Worm (Caenorhabditis elegans) whole organism, L3 larva: ENCODE results near the gene cdkl-1.
A peak's percentile ranks its signal among the peaks of the same experiment; 100 is the strongest.

ENCODE experiments used
- ZK546.5 ChIP-seq: sonication (generic microtip); optimal IDR thresholded peaks from 2 replicates; lab custom pipeline; 2017; ENCODE audit warnings: missing biosample characterization, missing genetic modification characterization
- aly-2 ChIP-seq: fragments of 150-350 bp; optimal IDR thresholded peaks from 2 replicates; lab custom pipeline; 2014; ENCODE audit warnings: missing biosample characterization, missing genetic modification characterization
- ama-1 ChIP-seq: fragments of 150-350 bp; optimal IDR thresholded peaks from 2 replicates; lab custom pipeline; 2018
- ceh-28 ChIP-seq: fragments of 150-350 bp; optimal IDR thresholded peaks from 2 replicates; lab custom pipeline; 2014; ENCODE audit warnings: missing biosample characterization, missing genetic modification reagents, missing genetic modification characterization
- ceh-82 ChIP-seq: fragments of 150-350 bp; optimal IDR thresholded peaks from 2 replicates; lab custom pipeline; 2014; ENCODE audit warnings: missing biosample characterization, missing genetic modification characterization
- daf-12 ChIP-seq: fragments of 150-350 bp; optimal IDR thresholded peaks from 2 replicates; lab custom pipeline; 2014; ENCODE audit warnings: missing biosample characterization, missing genetic modification reagents, missing genetic modification characterization
- egl-27 ChIP-seq: sonication (generic microtip); optimal IDR thresholded peaks from 4 replicates; lab custom pipeline; 2017; ENCODE audit warnings: missing biosample characterization, missing genetic modification reagents, missing genetic modification characterization
- egl-5 ChIP-seq: fragments of 150-350 bp; optimal IDR thresholded peaks from 2 replicates; lab custom pipeline; 2017; ENCODE audit warnings: missing biosample characterization, missing genetic modification reagents, missing genetic modification characterization, inconsistent platforms
- elt-1 ChIP-seq: fragments of 150-350 bp; optimal IDR thresholded peaks from 2 replicates; lab custom pipeline; 2014; ENCODE audit warnings: missing biosample characterization, missing genetic modification characterization
- elt-2 ChIP-seq: sonication (generic microtip); optimal IDR thresholded peaks from 2 replicates; lab custom pipeline; 2016; ENCODE audit warnings: missing genetic modification reagents, mild to moderate bottlenecking, missing genetic modification characterization, missing compliant biosample characterization
- elt-3 ChIP-seq, 3 experiments: fragments of 150-350 bp in 1 of 3; sonication (generic microtip) in 2 of 3; optimal IDR thresholded peaks; 2 replicates in 2 of 3; 4 replicates in 1 of 3; lab custom pipeline; 2014 to 2017; ENCODE audit warnings: missing biosample characterization in 3 of 3, missing genetic modification characterization in 3 of 3
- eor-1 ChIP-seq, 2 experiments: fragments of 150-350 bp; optimal IDR thresholded peaks; 2 replicates each; lab custom pipeline; 2014 to 2018; ENCODE audit warnings: missing biosample characterization in 2 of 2, missing genetic modification characterization in 2 of 2
- fkh-10 ChIP-seq: sonication (generic microtip); optimal IDR thresholded peaks from 2 replicates; lab custom pipeline; 2017; ENCODE audit warnings: missing biosample characterization, missing genetic modification reagents, missing genetic modification characterization
- fkh-2 ChIP-seq: fragments of 150-350 bp; optimal IDR thresholded peaks from 2 replicates; lab custom pipeline; 2014; ENCODE audit warnings: missing biosample characterization, missing genetic modification reagents, missing genetic modification characterization
- fos-1 ChIP-seq: fragments of 150-350 bp; optimal IDR thresholded peaks from 2 replicates; lab custom pipeline; 2014; ENCODE audit warnings: missing biosample characterization, missing genetic modification characterization
- hmg-11 ChIP-seq: sonication (generic microtip); optimal IDR thresholded peaks from 2 replicates; lab custom pipeline; 2016; ENCODE audit warnings: missing genetic modification characterization, missing compliant biosample characterization
- jun-1 ChIP-seq: fragments of 150-350 bp; optimal IDR thresholded peaks from 2 replicates; lab custom pipeline; 2014; ENCODE audit warnings: missing biosample characterization, missing genetic modification reagents, missing genetic modification characterization
- lin-15B ChIP-seq: fragments of 150-350 bp; optimal IDR thresholded peaks from 2 replicates; lab custom pipeline; 2014; ENCODE audit warnings: missing biosample characterization, missing genetic modification characterization
- lin-39 ChIP-seq: fragments of 150-350 bp; optimal IDR thresholded peaks from 2 replicates; lab custom pipeline; 2018; ENCODE audit warnings: missing biosample characterization, missing genetic modification reagents, missing genetic modification characterization
- lsy-12 ChIP-seq: sonication (generic microtip); optimal IDR thresholded peaks from 2 replicates; lab custom pipeline; 2016; ENCODE audit warnings: mild to moderate bottlenecking, missing genetic modification characterization, missing compliant biosample characterization
- mdl-1 ChIP-seq: fragments of 150-350 bp; optimal IDR thresholded peaks from 2 replicates; lab custom pipeline; 2014; ENCODE audit warnings: missing biosample characterization, missing genetic modification characterization
- mml-1 ChIP-seq: fragments of 150-350 bp; sonication (generic microtip); optimal IDR thresholded peaks from 3 replicates; lab custom pipeline; 2014; ENCODE audit warnings: missing biosample characterization, missing genetic modification characterization
- nfya-1 ChIP-seq: sonication (generic microtip); optimal IDR thresholded peaks from 2 replicates; lab custom pipeline; 2017; ENCODE audit warnings: missing genetic modification characterization, mild to moderate bottlenecking, missing compliant biosample characterization, antibody characterized with exemption, moderate library complexity; ENCODE audit not compliant: insufficient read depth
- nhr-11 ChIP-seq: fragments of 150-350 bp; optimal IDR thresholded peaks from 2 replicates; lab custom pipeline; 2014; ENCODE audit warnings: missing biosample characterization, missing genetic modification characterization
- nhr-12 ChIP-seq: fragments of 150-350 bp; optimal IDR thresholded peaks from 2 replicates; lab custom pipeline; 2014; ENCODE audit warnings: missing biosample characterization, missing genetic modification characterization
- nhr-23 ChIP-seq: fragments of 150-350 bp; optimal IDR thresholded peaks from 2 replicates; lab custom pipeline; 2014; ENCODE audit warnings: missing biosample characterization, missing genetic modification reagents, missing genetic modification characterization
- nhr-237 ChIP-seq: fragments of 150-350 bp; optimal IDR thresholded peaks from 2 replicates; lab custom pipeline; 2014; ENCODE audit warnings: missing biosample characterization, missing genetic modification characterization
- nhr-25 ChIP-seq: sonication (generic microtip); optimal IDR thresholded peaks from 2 replicates; lab custom pipeline; 2017; ENCODE audit warnings: missing biosample characterization, missing genetic modification characterization
- nhr-43 ChIP-seq: sonication (generic microtip); optimal IDR thresholded peaks from 2 replicates; lab custom pipeline; 2016; ENCODE audit warnings: mild to moderate bottlenecking, missing genetic modification characterization, missing compliant biosample characterization; ENCODE audit not compliant: poor library complexity, severe bottlenecking
- nhr-67 ChIP-seq: fragments of 150-350 bp; optimal IDR thresholded peaks from 2 replicates; lab custom pipeline; 2014; ENCODE audit warnings: missing biosample characterization, missing genetic modification characterization
- nhr-77 ChIP-seq: fragments of 150-350 bp; optimal IDR thresholded peaks from 2 replicates; lab custom pipeline; 2014; ENCODE audit warnings: missing biosample characterization, missing genetic modification characterization
- pha-4 ChIP-seq: fragments of 150-350 bp; optimal IDR thresholded peaks from 2 replicates; lab custom pipeline; 2014; ENCODE audit warnings: missing biosample characterization, missing genetic modification reagents, missing genetic modification characterization
- pqm-1 ChIP-seq: fragments of 150-350 bp; optimal IDR thresholded peaks from 2 replicates; lab custom pipeline; 2017; ENCODE audit warnings: missing biosample characterization, missing genetic modification characterization, inconsistent platforms
- sea-2 ChIP-seq: fragments of 150-350 bp; sonication (generic microtip); optimal IDR thresholded peaks from 4 replicates; lab custom pipeline; 2014; ENCODE audit warnings: missing biosample characterization, missing genetic modification reagents, missing genetic modification characterization
- snpc-4 ChIP-seq: fragments of 150-350 bp; optimal IDR thresholded peaks from 2 replicates; lab custom pipeline; 2014; ENCODE audit warnings: missing biosample characterization, missing genetic modification characterization
- tbx-2 ChIP-seq: sonication (generic microtip); optimal IDR thresholded peaks from 2 replicates; lab custom pipeline; 2016; ENCODE audit warnings: mild to moderate bottlenecking, missing genetic modification characterization, missing compliant biosample characterization
- unc-39 ChIP-seq: sonication (generic microtip); optimal IDR thresholded peaks from 4 replicates; lab custom pipeline; 2017; ENCODE audit warnings: missing biosample characterization, missing genetic modification characterization
- unc-62 ChIP-seq: fragments of 150-350 bp; sonication (generic microtip); optimal IDR thresholded peaks from 4 replicates; lab custom pipeline; 2014; ENCODE audit warnings: missing biosample characterization, missing genetic modification reagents, missing genetic modification characterization
- zag-1 ChIP-seq: fragments of 150-350 bp; optimal IDR thresholded peaks from 2 replicates; lab custom pipeline; 2014; ENCODE audit warnings: missing biosample characterization, missing genetic modification characterization
- ztf-4 ChIP-seq: fragments of 150-350 bp; optimal IDR thresholded peaks from 2 replicates; lab custom pipeline; 2014; ENCODE audit warnings: missing biosample characterization, missing genetic modification characterization

The cdkl-1 gene

DNA sequence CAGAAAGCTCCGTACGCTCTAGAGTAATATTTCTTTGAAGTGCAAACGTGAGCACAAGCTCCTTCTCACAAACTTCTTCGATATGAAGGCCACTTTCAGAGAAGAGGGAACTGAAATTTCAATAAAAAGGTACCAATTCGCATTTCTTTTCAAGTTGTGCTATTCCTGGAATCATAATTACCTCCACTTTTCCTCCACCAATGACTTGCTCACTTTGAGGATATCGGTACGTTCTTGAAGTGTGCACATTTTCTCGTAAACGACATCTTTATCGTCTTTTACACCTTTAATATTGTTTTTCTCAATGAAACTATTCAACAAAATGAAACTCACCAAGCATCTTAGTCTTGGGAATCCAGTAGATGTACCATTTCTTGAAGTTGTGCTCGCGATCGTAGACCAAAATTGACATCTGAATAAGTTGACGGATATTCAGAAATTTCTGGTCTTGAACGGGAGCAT, 20.6 kb downstream of the cdkl-1 start, which contains the start of gene scb-1:
TSS of gene scb-1 (minus strand) at position 412 of the 462 bp plus-strand sequence.
- TF ChIP-seq unc-39 (tag; lab: Kevin White, UChicago) (no peak), ama-1 (lab: Kevin White, UChicago) (peak; percentile 54)

DNA sequence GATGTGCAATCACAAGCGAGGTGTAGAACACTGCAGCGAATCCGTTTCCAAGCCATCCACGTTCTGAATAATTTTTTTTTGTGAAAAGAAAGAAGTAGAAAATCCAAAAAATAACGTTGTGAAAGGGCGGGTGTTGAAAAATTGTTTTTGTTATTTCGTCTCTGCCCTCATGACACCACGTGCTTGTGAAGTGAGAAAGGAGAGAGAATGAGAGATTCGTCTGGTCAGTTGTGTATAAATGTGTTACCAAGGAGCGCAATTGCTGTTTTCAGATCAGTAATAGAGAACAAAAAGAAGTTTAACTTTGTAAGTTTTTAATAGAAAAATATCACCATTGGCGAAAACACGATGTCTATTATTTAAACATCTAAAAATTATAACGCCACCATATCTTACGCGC, 22.5 kb downstream of the cdkl-1 start:
- TF ChIP-seq eor-1 (tag; optimal IDR thresholded peaks at IDR 0.05; lab: Kevin White, UChicago), result no peak
- TF ChIP-seq mml-1 (tag; lab: Kevin White, UChicago), result no peak
- no peak for TF ChIP-seq tbx-2 (tag; lab: Kevin White, UChicago)
- no peak for TF ChIP-seq nhr-11 (tag; lab: Kevin White, UChicago)
- TF ChIP-seq elt-1 (tag; lab: Kevin White, UChicago), result no peak
- TF ChIP-seq daf-12 (tag; lab: Kevin White, UChicago), result no peak
- TF ChIP-seq ceh-28 (tag; lab: Kevin White, UChicago), result no peak
- no peak for TF ChIP-seq unc-39 (tag; lab: Kevin White, UChicago)
- no peak for TF ChIP-seq nhr-43
- peak; percentile 57 for TF ChIP-seq nfya-1 (tag; lab: Kevin White, UChicago)
- TF ChIP-seq nhr-23 (tag; lab: Kevin White, UChicago), result peak; percentile 36
- no peak for TF ChIP-seq pqm-1 (tag; lab: Kevin White, UChicago)
- TF ChIP-seq jun-1, result no peak
- TF ChIP-seq nhr-237 (tag; lab: Kevin White, UChicago), result no peak
- TF ChIP-seq sea-2 (GFP tag; lab: Kevin White, UChicago), result no peak
- no peak for TF ChIP-seq fos-1 (tag; lab: Kevin White, UChicago)
- TF ChIP-seq elt-2 (tag; lab: Kevin White, UChicago), result no peak
- no peak for TF ChIP-seq nhr-77 (tag; lab: Kevin White, UChicago)
- TF ChIP-seq hmg-11 (tag; lab: Kevin White, UChicago), result peak; percentile 39
- TF ChIP-seq nhr-25, result no peak
- TF ChIP-seq pha-4 (tag; lab: Kevin White, UChicago), result peak; percentile 69
- no peak for TF ChIP-seq fkh-2
- no peak for TF ChIP-seq unc-62 (GFP tag; lab: Kevin White, UChicago)
- TF ChIP-seq egl-5 (tag; lab: Kevin White, UChicago), result peak; percentile 30
- TF ChIP-seq nhr-12, result no peak
- TF ChIP-seq elt-3 (tag; optimal IDR thresholded peaks at IDR 0.05; lab: Kevin White, UChicago), result no peak
- TF ChIP-seq snpc-4 (tag; lab: Kevin White, UChicago), result peak; percentile 30
- no peak for TF ChIP-seq egl-27 (tag; lab: Kevin White, UChicago)
- no peak for TF ChIP-seq nhr-67 (tag; lab: Kevin White, UChicago)
- TF ChIP-seq fkh-10 (GFP tag; lab: Kevin White, UChicago), result no peak
- TF ChIP-seq zag-1 (tag; lab: Kevin White, UChicago), result no peak
- TF ChIP-seq mdl-1, result no peak
- no peak for TF ChIP-seq ztf-4 (tag; lab: Kevin White, UChicago)
- peak; percentile 52 for TF ChIP-seq lin-39
- TF ChIP-seq lsy-12, result no peak
- TF ChIP-seq lin-15B, result peak; percentile 64

DNA sequence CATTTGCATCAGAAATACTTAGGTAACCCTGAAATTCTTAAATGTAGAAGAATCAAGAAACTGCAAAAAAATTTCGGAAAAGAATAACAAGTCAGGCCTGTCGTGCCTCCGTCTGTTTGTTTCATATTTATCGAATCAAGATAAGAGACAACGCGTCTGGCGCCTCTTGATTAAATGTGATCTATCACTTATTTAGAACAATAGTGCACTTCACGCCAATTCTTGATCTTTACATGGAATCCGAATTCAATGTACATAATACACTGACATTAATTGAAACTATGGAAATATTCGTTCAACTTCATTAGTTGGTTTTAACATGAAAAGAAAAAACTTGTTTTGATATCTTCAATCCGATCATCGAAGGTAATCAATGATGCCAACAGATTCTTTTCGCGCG, 23.8 kb downstream of the cdkl-1 start, which contains the start of gene mboa-2:
TSS of gene mboa-2 (minus strand) at position 28 of the 400 bp plus-strand sequence.
- TF ChIP-seq ama-1 (lab: Kevin White, UChicago), result peak; percentile 11
- peak; percentile 49 for TF ChIP-seq nhr-43
- peak; percentile 54 for TF ChIP-seq nhr-25
- TF ChIP-seq nfya-1 (tag; lab: Kevin White, UChicago), result peak; percentile 10
- TF ChIP-seq ceh-28 (tag; lab: Kevin White, UChicago), result peak; percentile 1
- TF ChIP-seq ceh-82 (tag; lab: Kevin White, UChicago), result peak; percentile 22
- peak; percentile 15 for TF ChIP-seq pqm-1 (tag; lab: Kevin White, UChicago)
- no peak for TF ChIP-seq unc-39 (tag; lab: Kevin White, UChicago)
- no peak for TF ChIP-seq ZK546.5
- TF ChIP-seq ztf-4 (tag; lab: Kevin White, UChicago), result no peak
- no peak for TF ChIP-seq aly-2 (tag; lab: Kevin White, UChicago)
- peak; percentile 42 for TF ChIP-seq elt-1 (tag; lab: Kevin White, UChicago)
- no peak for TF ChIP-seq egl-5 (tag; lab: Kevin White, UChicago)
- TF ChIP-seq lsy-12, result no peak
- TF ChIP-seq lin-39, result no peak
- TF ChIP-seq elt-2 (tag; lab: Kevin White, UChicago), result peak; percentile 60
- no peak for TF ChIP-seq fkh-2
- TF ChIP-seq, all 47 proteins: peak for 9
